Worm (Caenorhabditis elegans) whole organism, young adult: ENCODE measurements around the gene Y102A11A.1.
A peak's percentile ranks its signal among the peaks of the same experiment; 100 is the strongest.

Source experiments
- B0019.2 ChIP-seq: fragments of 200-800 bp; sonication (Bioruptor generic); conservative IDR thresholded peaks from 2 replicates; pipeline ENCODE4 v1.3.6; 2022; ENCODE audit warnings: missing genetic modification reagents, missing genetic modification characterization, missing compliant biosample characterization
- B0336.3 ChIP-seq: fragments of 200-800 bp; sonication (Bioruptor generic); IDR thresholded peaks from 2 replicates; pipeline ENCODE4 v1.3.6; 2022; ENCODE audit warnings: missing genetic modification characterization, missing compliant biosample characterization
- C17E4.6 ChIP-seq: fragments of 200-800 bp; sonication (Bioruptor generic); IDR thresholded peaks from 2 replicates; pipeline ENCODE4 v1.3.6; 2022; ENCODE audit warnings: missing genetic modification reagents, missing genetic modification characterization, missing compliant biosample characterization
- F10E7.11 ChIP-seq: sonication (generic microtip); optimal IDR thresholded peaks from 2 replicates; lab custom pipeline; 2017; ENCODE audit warnings: mild to moderate bottlenecking, missing genetic modification characterization, moderate library complexity, missing compliant biosample characterization
- F22D6.2 ChIP-seq: sonication (generic microtip); optimal IDR thresholded peaks from 2 replicates; lab custom pipeline; 2016; ENCODE audit warnings: mild to moderate bottlenecking, missing genetic modification characterization, missing compliant biosample characterization
- F33H1.4 ChIP-seq: fragments of 200-800 bp; sonication (Bioruptor generic); IDR thresholded peaks from 2 replicates; pipeline ENCODE4 v1.3.6; 2022; ENCODE audit warnings: missing genetic modification reagents, missing genetic modification characterization, missing compliant biosample characterization
- F52B5.7 ChIP-seq: sonication (generic microtip); optimal IDR thresholded peaks from 2 replicates; lab custom pipeline; 2016; ENCODE audit warnings: mild to moderate bottlenecking, missing genetic modification characterization, missing compliant biosample characterization
- F57A8.1 ChIP-seq: fragments of 200-800 bp; sonication (Bioruptor generic); optimal IDR thresholded peaks from 2 replicates; lab custom pipeline; 2018; ENCODE audit warnings: mild to moderate bottlenecking, missing genetic modification characterization, moderate library complexity, missing compliant biosample characterization
- F57C9.4 ChIP-seq: sonication (generic microtip); optimal IDR thresholded peaks from 2 replicates; lab custom pipeline; 2017; ENCODE audit warnings: mild to moderate bottlenecking, missing genetic modification characterization, missing compliant biosample characterization
- K11D2.4 ChIP-seq: fragments of 200-800 bp; sonication (Bioruptor generic); IDR thresholded peaks from 2 replicates; pipeline ENCODE4 v1.3.6; 2022; ENCODE audit warnings: missing genetic modification reagents, missing genetic modification characterization, missing compliant biosample characterization
- Y53G8AR.9 ChIP-seq: fragments of 200-800 bp; sonication (Bioruptor generic); conservative IDR thresholded peaks from 2 replicates; pipeline ENCODE4 v1.3.6; 2022; ENCODE audit warnings: missing genetic modification reagents, missing genetic modification characterization, missing compliant biosample characterization
- Y79H2A.3 ChIP-seq: fragments of 200-800 bp; sonication (Bioruptor generic); conservative IDR thresholded peaks from 2 replicates; pipeline ENCODE4 v1.3.6; 2022; ENCODE audit warnings: missing genetic modification reagents, missing genetic modification characterization, missing compliant biosample characterization
- aptf-2 ChIP-seq: fragments of 200-800 bp; sonication (Bioruptor generic); conservative IDR thresholded peaks from 2 replicates; pipeline ENCODE4 v1.3.6; 2022; ENCODE audit warnings: missing genetic modification reagents, missing genetic modification characterization, missing compliant biosample characterization
- attf-3 ChIP-seq: fragments of 200-800 bp; sonication (Bioruptor generic); conservative IDR thresholded peaks from 2 replicates; pipeline ENCODE4 v1.3.6; 2022; ENCODE audit warnings: missing genetic modification reagents, missing genetic modification characterization, missing compliant biosample characterization
- attf-5 ChIP-seq: fragments of 200-800 bp; sonication (Bioruptor generic); optimal IDR thresholded peaks from 2 replicates; lab custom pipeline; 2018; ENCODE audit warnings: mild to moderate bottlenecking, missing genetic modification characterization, missing compliant biosample characterization
- ceh-100 ChIP-seq: fragments of 200-800 bp; sonication (Bioruptor generic); IDR thresholded peaks from 2 replicates; pipeline ENCODE4 v1.3.6; 2022; ENCODE audit warnings: missing genetic modification reagents, missing genetic modification characterization, missing compliant biosample characterization
- ceh-40 ChIP-seq: fragments of 200-800 bp; sonication (Bioruptor generic); IDR thresholded peaks from 2 replicates; pipeline ENCODE4 v1.3.6; 2022; ENCODE audit warnings: missing genetic modification characterization, missing compliant biosample characterization
- dpff-1 ChIP-seq: sonication (generic microtip); optimal IDR thresholded peaks from 2 replicates; lab custom pipeline; 2017; ENCODE audit warnings: mild to moderate bottlenecking, missing genetic modification characterization, missing compliant biosample characterization
- dpl-1 ChIP-seq: fragments of 150-350 bp; optimal IDR thresholded peaks from 2 replicates; lab custom pipeline; 2014; ENCODE audit warnings: missing biosample characterization, missing genetic modification reagents, missing genetic modification characterization
- egl-44 ChIP-seq: fragments of 200-800 bp; sonication (Bioruptor generic); IDR thresholded peaks from 2 replicates; pipeline ENCODE4 v1.3.6; 2022; ENCODE audit warnings: missing genetic modification reagents, missing genetic modification characterization, missing compliant biosample characterization
- egrh-3 ChIP-seq: fragments of 200-800 bp; sonication (Bioruptor generic); IDR thresholded peaks from 2 replicates; pipeline ENCODE4 v1.3.6; 2022; ENCODE audit warnings: missing genetic modification reagents, missing genetic modification characterization, missing compliant biosample characterization
- hmg-1.2 ChIP-seq: fragments of 200-800 bp; sonication (Bioruptor generic); IDR thresholded peaks from 2 replicates; pipeline ENCODE4 v1.3.6; 2022; ENCODE audit warnings: missing genetic modification reagents, missing genetic modification characterization, missing compliant biosample characterization
- let-526 ChIP-seq: fragments of 200-800 bp; sonication (Bioruptor generic); IDR thresholded peaks from 2 replicates; pipeline ENCODE4 v1.3.6; 2022; ENCODE audit warnings: missing genetic modification reagents, missing genetic modification characterization, missing compliant biosample characterization
- lin-40 ChIP-seq: sonication (generic microtip); optimal IDR thresholded peaks from 2 replicates; lab custom pipeline; 2016; ENCODE audit warnings: missing genetic modification characterization, mild to moderate bottlenecking, missing compliant biosample characterization, missing genotype, missing genetic modification reagents
- lin-54 ChIP-seq: fragments of 200-800 bp; sonication (Bioruptor generic); optimal IDR thresholded peaks from 2 replicates; lab custom pipeline; 2018; ENCODE audit warnings: mild to moderate bottlenecking, missing genetic modification characterization, missing compliant biosample characterization
- madf-8 ChIP-seq: fragments of 200-800 bp; sonication (Bioruptor generic); conservative IDR thresholded peaks from 2 replicates; pipeline ENCODE4 v1.3.6; 2022; ENCODE audit warnings: missing genetic modification reagents, missing genetic modification characterization, missing compliant biosample characterization
- mes-4 ChIP-seq: sonication (generic microtip); optimal IDR thresholded peaks from 2 replicates; lab custom pipeline; 2016; ENCODE audit warnings: missing genotype, missing genetic modification characterization, missing compliant biosample characterization
- nfya-1 ChIP-seq: sonication (generic microtip); optimal IDR thresholded peaks from 2 replicates; lab custom pipeline; 2017; ENCODE audit warnings: antibody characterized with exemption, missing compliant biosample characterization, missing genetic modification characterization, borderline replicate concordance; ENCODE audit not compliant: insufficient read depth
- nhr-179 ChIP-seq: sonication (generic microtip); optimal IDR thresholded peaks from 2 replicates; lab custom pipeline; 2016; ENCODE audit warnings: mild to moderate bottlenecking, missing genetic modification characterization, missing compliant biosample characterization
- nhr-80 ChIP-seq: sonication (generic microtip); optimal IDR thresholded peaks from 2 replicates; lab custom pipeline; 2016; ENCODE audit warnings: missing genetic modification characterization, missing compliant biosample characterization
- repo-1 ChIP-seq: sonication (generic microtip); optimal IDR thresholded peaks from 2 replicates; lab custom pipeline; 2017; ENCODE audit warnings: mild to moderate bottlenecking, missing genetic modification characterization, missing compliant biosample characterization
- sea-2 ChIP-seq: fragments of 200-800 bp; sonication (Bioruptor generic); IDR thresholded peaks from 2 replicates; pipeline ENCODE4 v1.3.6; 2022; ENCODE audit warnings: missing genetic modification characterization, missing compliant biosample characterization
- snpc-1.3 ChIP-seq: sonication (generic microtip); optimal IDR thresholded peaks from 2 replicates; lab custom pipeline; 2017; ENCODE audit warnings: missing genetic modification characterization, mild to moderate bottlenecking, missing compliant biosample characterization, antibody characterized with exemption, moderate library complexity, missing genotype, missing genetic modification reagents; ENCODE audit not compliant: insufficient read depth
- sptf-2 ChIP-seq: fragments of 200-800 bp; sonication (Bioruptor generic); optimal IDR thresholded peaks from 2 replicates; lab custom pipeline; 2018; ENCODE audit warnings: mild to moderate bottlenecking, missing genetic modification characterization, missing compliant biosample characterization
- unc-62 ChIP-seq: fragments of 150-350 bp; optimal IDR thresholded peaks from 2 replicates; lab custom pipeline; 2014; ENCODE audit warnings: missing biosample characterization, missing genetic modification reagents, missing genetic modification characterization
- zfh-2 ChIP-seq: fragments of 200-800 bp; sonication (Bioruptor generic); conservative IDR thresholded peaks from 2 replicates; pipeline ENCODE4 v1.3.6; 2022; ENCODE audit warnings: missing genetic modification reagents, missing genetic modification characterization, missing compliant biosample characterization
- ztf-26 ChIP-seq: sonication (generic microtip); optimal IDR thresholded peaks from 2 replicates; lab custom pipeline; 2017; ENCODE audit warnings: missing genetic modification characterization, missing compliant biosample characterization
- ztf-3 ChIP-seq: fragments of 200-800 bp; sonication (Bioruptor generic); optimal IDR thresholded peaks from 2 replicates; lab custom pipeline; 2018; ENCODE audit warnings: mild to moderate bottlenecking, missing genetic modification characterization, missing compliant biosample characterization

Gene Y102A11A.1

DNA sequence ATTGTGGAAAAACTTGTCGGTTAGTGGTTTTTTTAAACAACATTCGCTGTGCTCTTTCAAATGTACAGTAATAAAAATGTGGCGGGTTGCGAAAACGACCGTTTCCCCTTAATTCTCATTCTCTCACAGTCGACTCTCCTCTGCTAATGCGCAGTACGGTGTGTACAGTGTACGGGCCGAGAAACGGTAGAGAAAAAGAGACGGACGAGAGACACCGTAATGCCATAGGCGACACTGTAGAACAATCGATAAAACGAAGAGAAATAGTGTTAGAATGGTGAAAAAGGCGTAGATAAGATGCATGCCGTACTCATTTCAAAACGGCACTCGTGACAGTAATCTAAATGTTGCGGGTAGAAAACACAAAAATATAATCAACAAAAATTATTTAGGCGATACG lies 38.9 kb downstream of the Y102A11A.1 start:
- peak; percentile 46; the same call in 1 of the 2 replicates for TF ChIP-seq hmg-1.2 (GFP tag; lab: Robert Waterston, UW)
- TF ChIP-seq lin-40 (tag; lab: Kevin White, UChicago): peak; percentile 15
- no peak for TF ChIP-seq ceh-100 (GFP tag; lab: Robert Waterston, UW)
- TF ChIP-seq unc-62: peak; percentile 3
- peak; percentile 24; the same call in 1 of the 2 replicates for TF ChIP-seq B0336.3 (GFP tag; lab: Robert Waterston, UW)
- no peak for TF ChIP-seq lin-54 (GFP tag; lab: Kevin White, UChicago)
- peak; percentile 64 for TF ChIP-seq nhr-80 (tag; lab: Kevin White, UChicago)
- peak; percentile 42 for TF ChIP-seq attf-5 (GFP tag; lab: Kevin White, UChicago)
- peak; percentile 1 for TF ChIP-seq ztf-26
- TF ChIP-seq, all 124 proteins: peak for 7

DNA sequence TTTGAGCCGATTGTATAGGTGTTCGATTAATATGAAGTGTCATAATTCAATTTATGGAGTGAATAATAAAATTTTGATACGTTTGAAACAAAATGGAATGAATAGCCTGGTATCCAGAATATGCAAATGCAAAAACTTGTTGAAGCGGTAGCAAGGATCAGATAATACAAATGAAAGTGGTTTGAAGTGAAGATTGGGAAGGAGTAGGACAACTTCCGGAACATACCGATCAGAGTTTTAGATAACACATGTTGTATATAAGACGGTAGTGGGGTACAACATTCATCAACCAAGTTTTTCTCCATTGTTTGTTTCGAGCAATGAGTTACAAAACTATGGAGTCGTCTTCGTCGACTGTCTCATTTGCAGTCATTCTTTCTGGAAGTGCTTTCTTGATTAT lies 41.5 kb downstream of the Y102A11A.1 start, which contains the start of gene col-164:
Gene col-164, plus strand, starts transcription at position 301 of the 400 bp plus-strand sequence.
- TF ChIP-seq B0019.2 (GFP tag; lab: Robert Waterston, UW): no peak
- no peak for TF ChIP-seq F33H1.4
- TF ChIP-seq F10E7.11 (tag; lab: Kevin White, UChicago): no peak
- no peak for TF ChIP-seq F57A8.1
- no peak for TF ChIP-seq F52B5.7 (tag; lab: Kevin White, UChicago)
- TF ChIP-seq sea-2 (GFP tag; lab: Robert Waterston, UW): no peak
- TF ChIP-seq let-526: no peak
- no peak for TF ChIP-seq F22D6.2 (tag; lab: Kevin White, UChicago)
- TF ChIP-seq ceh-40: no peak
- no peak for TF ChIP-seq K11D2.4 (GFP tag; lab: Robert Waterston, UW)
- TF ChIP-seq F57C9.4: no peak
- TF ChIP-seq dpff-1 (tag; lab: Kevin White, UChicago): no peak
- no peak for TF ChIP-seq lin-54 (GFP tag; lab: Kevin White, UChicago)
- TF ChIP-seq egl-44 (GFP tag; lab: Robert Waterston, UW): no peak
- TF ChIP-seq ztf-3 (GFP tag; lab: Kevin White, UChicago): no peak
- no peak for TF ChIP-seq sptf-2 (GFP tag; lab: Kevin White, UChicago)
- TF ChIP-seq nfya-1 (tag; lab: Kevin White, UChicago): no peak

DNA sequence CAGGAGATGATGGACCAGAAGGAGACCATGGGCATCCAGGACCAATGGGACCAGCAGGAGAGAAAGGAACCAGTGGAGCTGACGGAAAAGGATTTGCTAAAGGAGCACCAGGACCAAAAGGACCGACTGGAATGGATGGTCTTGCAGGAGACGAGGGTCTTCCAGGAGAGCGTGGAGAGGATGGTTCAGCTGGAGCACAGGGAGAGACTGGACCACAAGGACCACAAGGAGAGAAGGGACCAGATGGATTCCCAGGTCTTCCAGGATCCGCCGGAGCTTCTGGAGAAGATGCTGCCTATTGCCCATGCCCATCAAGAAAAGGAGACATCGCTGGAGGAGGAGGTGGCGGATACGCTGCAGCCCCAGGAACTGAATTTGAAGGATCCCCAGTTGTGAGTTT lies 42.5 kb downstream of the Y102A11A.1 start:
- TF ChIP-seq nhr-179 (tag; lab: Kevin White, UChicago) (no peak), dpl-1 (GFP tag; lab: Kevin White, UChicago) (no peak), repo-1 (tag; lab: Kevin White, UChicago) (no peak), attf-3 (GFP tag; lab: Robert Waterston, UW) (no peak), mes-4 (no peak), snpc-1.3 (tag; lab: Kevin White, UChicago) (no peak), Y79H2A.3 (GFP tag; lab: Robert Waterston, UW) (no peak), zfh-2 (0 out of 2 replicates have a peak, but pooled peaks have one; percentile 21), C17E4.6 (GFP tag; lab: Robert Waterston, UW) (no peak), madf-8 (GFP tag; lab: Robert Waterston, UW) (no peak), F22D6.2 (tag; lab: Kevin White, UChicago) (no peak), aptf-2 (GFP tag; lab: Robert Waterston, UW) (no peak), ztf-3 (GFP tag; lab: Kevin White, UChicago) (no peak), Y53G8AR.9 (GFP tag; lab: Robert Waterston, UW) (no peak), egrh-3 (GFP tag; lab: Robert Waterston, UW) (peak; percentile 31; the same call in 1 of the 2 replicates)
- TF ChIP-seq, all 124 proteins: peak for 2
